Worm (Caenorhabditis elegans) whole organism, midembryonic: Measurements from ENCODE around the gene srg-2.

Source experiments
- klf-2 ChIP-seq: fragments of 200-800 bp; sonication (Bioruptor generic); conservative IDR thresholded peaks from 2 replicates; pipeline ENCODE4 v1.3.6; 2022; ENCODE audit warnings: missing genetic modification reagents, missing genetic modification characterization, missing compliant biosample characterization
- tab-1 ChIP-seq: fragments of 200-800 bp; sonication (Bioruptor generic); IDR thresholded peaks from 2 replicates; pipeline ENCODE4 v1.3.6; 2022; ENCODE audit warnings: missing genetic modification characterization, missing compliant biosample characterization

DNA sequence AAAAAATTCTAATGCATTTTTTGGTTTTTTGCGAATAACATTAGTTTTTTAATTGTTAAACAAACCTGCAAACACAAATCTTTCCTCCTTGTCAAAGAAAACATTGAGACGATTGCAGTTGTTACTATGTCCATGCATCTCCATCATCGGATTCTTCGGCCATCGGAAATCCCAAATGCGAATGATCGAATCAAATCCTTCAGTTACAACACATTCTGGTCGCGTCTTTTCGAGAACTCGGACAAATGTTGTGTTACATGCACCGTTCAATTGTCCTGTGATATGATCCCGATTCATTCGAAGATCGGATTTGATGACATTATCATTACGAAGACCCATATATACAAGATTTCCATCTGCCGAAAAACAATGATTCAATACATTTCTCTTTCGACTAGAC lies 40.3 kb upstream of the srg-2 start:
- TF ChIP-seq klf-2 (no peak), tab-1 (no peak)
